Worm (Caenorhabditis elegans) whole organism, early embryonic: ENCODE results near the gene emb-30.

ENCODE experiments used
- B0310.2 ChIP-seq: sonication (generic microtip); optimal IDR thresholded peaks from 2 replicates; lab custom pipeline; 2016; ENCODE audit warnings: mild to moderate bottlenecking, missing genetic modification characterization, missing compliant biosample characterization
- F13C5.2 ChIP-seq: sonication (generic microtip); optimal IDR thresholded peaks from 2 replicates; lab custom pipeline; 2017; ENCODE audit warnings: mild to moderate bottlenecking, missing genetic modification characterization, inconsistent platforms, missing compliant biosample characterization
- aly-1 ChIP-seq: sonication (generic microtip); optimal IDR thresholded peaks from 2 replicates; lab custom pipeline; 2016; ENCODE audit warnings: missing genetic modification characterization, missing compliant biosample characterization
- ama-1 ChIP-seq: fragments of 150-350 bp; optimal IDR thresholded peaks from 2 replicates; lab custom pipeline; 2014
- flt-1 ChIP-seq: fragments of 200-800 bp; sonication (Bioruptor generic); IDR thresholded peaks from 2 replicates; pipeline ENCODE4 v1.3.6; 2022; ENCODE audit warnings: missing genetic modification characterization, missing compliant biosample characterization
- hmbx-1 ChIP-seq: sonication (generic microtip); optimal IDR thresholded peaks from 2 replicates; lab custom pipeline; 2016; ENCODE audit warnings: mild to moderate bottlenecking, missing genetic modification characterization, missing compliant biosample characterization
- hmg-4 ChIP-seq: fragments of 200-800 bp; sonication (Bioruptor generic); optimal IDR thresholded peaks from 2 replicates; lab custom pipeline; 2018; ENCODE audit warnings: mild to moderate bottlenecking, missing genetic modification characterization, missing compliant biosample characterization
- pes-1 ChIP-seq: fragments of 200-800 bp; sonication (Bioruptor generic); IDR thresholded peaks from 2 replicates; pipeline ENCODE4 v1.3.6; 2022; ENCODE audit warnings: missing genetic modification reagents, missing genetic modification characterization, missing compliant biosample characterization
- tbx-11 ChIP-seq: fragments of 200-800 bp; sonication (Bioruptor generic); IDR thresholded peaks from 2 replicates; pipeline ENCODE4 v1.3.6; 2022; ENCODE audit warnings: missing genetic modification characterization, missing compliant biosample characterization

ce11 chrIII:9467095-9467494 is 25.8 kb upstream of the emb-30 start, which contains the start of gene baf-1:
- TF ChIP-seq hmg-4 (peak; percentile 18), pes-1 (no peak), tbx-11 (no peak), flt-1 (GFP tag; lab: Robert Waterston, UW) (no peak), hmbx-1 (tag; lab: Kevin White, UChicago) (no peak), B0310.2 (tag; lab: Kevin White, UChicago) (no peak), F13C5.2 (tag; lab: Kevin White, UChicago) (no peak), ama-1 (lab: Kevin White, UChicago) (no peak), aly-1 (tag; lab: Kevin White, UChicago) (no peak)
